Fruit fly (Drosophila melanogaster) whole organism, wandering third instar larva: ENCODE data around the gene CG4783.

Experiments used
- Abd-B ChIP-seq: fragments of >200 bp; optimal IDR thresholded peaks from 2 replicates; lab custom pipeline; 2017; ENCODE audit warnings: missing biosample characterization, missing genetic modification characterization
- Dif ChIP-seq: fragments of 200-275, 200-300 bp; sonication (Bioruptor generic); optimal IDR thresholded peaks from 2 replicates; lab custom pipeline; 2018; ENCODE audit warnings: missing biosample characterization, missing genetic modification characterization; ENCODE audit not compliant: partially characterized antibody
- GATAd ChIP-seq: sonication (Bioruptor generic); optimal IDR thresholded peaks from 2 replicates; lab custom pipeline; 2016; ENCODE audit warnings: missing biosample characterization, missing genetic modification characterization
- N ChIP-seq: fragments of >200 bp; optimal IDR thresholded peaks from 2 replicates; lab custom pipeline; 2018; ENCODE audit warnings: missing biosample characterization, missing external identifiers, missing genetic modification characterization
- OdsH ChIP-seq: fragments of 200-800 bp; sonication (Bioruptor generic); optimal IDR thresholded peaks from 2 replicates; lab custom pipeline; 2016; ENCODE audit warnings: missing biosample characterization, mild to moderate bottlenecking, missing genetic modification characterization
- Rel ChIP-seq, 2 experiments: fragments of 200-800 bp; sonication (Bioruptor generic) in 1 of 2; optimal IDR thresholded peaks; 2 replicates in 1 of 2; 3 replicates in 1 of 2; lab custom pipeline; 2016 to 2019; ENCODE audit warnings: mild to moderate bottlenecking in 2 of 2, missing biosample characterization in 2 of 2, missing genetic modification characterization in 2 of 2, moderate library complexity in 1 of 2
- Sp1 ChIP-seq: fragments of 200-800 bp; sonication (Bioruptor generic); optimal IDR thresholded peaks from 3 replicates; lab custom pipeline; 2019; ENCODE audit warnings: missing biosample characterization, mild to moderate bottlenecking, missing genetic modification characterization, moderate library complexity
- br ChIP-seq: fragments of 200-800 bp; sonication (Bioruptor generic); optimal IDR thresholded peaks from 2 replicates; lab custom pipeline; 2016; ENCODE audit warnings: missing biosample characterization, missing genetic modification characterization
- brk ChIP-seq: fragments of 200-800 bp; sonication (Bioruptor generic); optimal IDR thresholded peaks from 2 replicates; lab custom pipeline; 2016; ENCODE audit warnings: missing biosample characterization, mild to moderate bottlenecking, missing genetic modification characterization
- dsf ChIP-seq: sonication (Bioruptor generic); optimal IDR thresholded peaks from 2 replicates; lab custom pipeline; 2016; ENCODE audit warnings: missing biosample characterization, missing genetic modification characterization, borderline replicate concordance
- rgr ChIP-seq: fragments of 200-800 bp; sonication (Bioruptor generic); optimal IDR thresholded peaks from 3 replicates; lab custom pipeline; 2016; ENCODE audit warnings: missing biosample characterization, mild to moderate bottlenecking, missing genetic modification characterization
- sage ChIP-seq: fragments of 200-800 bp; sonication (Bioruptor generic); optimal IDR thresholded peaks from 2 replicates; lab custom pipeline; 2016; ENCODE audit warnings: missing biosample characterization, mild to moderate bottlenecking, missing genetic modification characterization
- usp ChIP-seq: fragments of >200 bp; optimal IDR thresholded peaks from 2 replicates; lab custom pipeline; 2017; ENCODE audit warnings: missing biosample characterization, missing genetic modification characterization

DNA sequence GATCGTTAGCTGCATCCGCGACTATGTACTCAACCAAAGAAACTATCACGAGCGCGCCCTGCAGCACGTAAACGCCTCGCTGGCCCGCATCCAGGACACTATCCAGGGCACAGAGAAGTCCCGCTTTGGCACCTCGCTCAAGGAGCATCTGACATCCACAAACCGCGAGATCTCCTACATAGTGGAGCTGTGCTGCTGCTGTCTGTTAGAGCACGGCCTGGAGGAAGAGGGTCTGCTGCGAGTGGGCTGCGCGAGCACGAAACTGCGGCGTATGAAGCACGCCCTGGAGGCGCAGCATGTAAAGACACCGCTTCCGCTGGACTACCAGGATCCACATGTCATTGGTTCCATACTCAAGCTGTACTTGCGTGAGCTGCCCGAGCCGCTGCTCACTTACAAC is 37.2 kb upstream of the CG4783 start:
- TF ChIP-seq Sp1 (no peak), GATAd (GFP tag; lab: Kevin White, UChicago) (no peak), rgr (GFP tag; lab: Kevin White, UChicago) (no peak), Dif (GFP tag; lab: Kevin White, UChicago) (no peak), Abd-B (GFP tag; lab: Kevin White, UChicago) (no peak), dsf (GFP tag; lab: Kevin White, UChicago) (no peak), OdsH (GFP tag; lab: Kevin White, UChicago) (no peak), br (GFP tag; lab: Kevin White, UChicago) (no peak), sage (GFP tag; lab: Kevin White, UChicago) (no peak), brk (GFP tag; lab: Kevin White, UChicago) (no peak), Rel (GFP tag; optimal IDR thresholded peaks at IDR 0.05; lab: Kevin White, UChicago) (no peak), Rel (tag; optimal IDR thresholded peaks at IDR 0.05; lab: Kevin White, UChicago) (no peak), usp (GFP tag; lab: Kevin White, UChicago) (no peak), N (no peak)
